Fruit fly (Drosophila melanogaster) whole organism, embryonic: ENCODE data around the gene Lcp65Aa.

ENCODE experiments used
- CG8290 ChIP-seq, 3 experiments: fragments of 200-800 bp; sonication (Bioruptor generic); optimal IDR thresholded peaks; 2 replicates each; lab custom pipeline; 2016 to 2019; ENCODE audit warnings: missing biosample characterization in 3 of 3, missing genetic modification characterization in 3 of 3, mild to moderate bottlenecking in 2 of 3, moderate library complexity in 1 of 3
- sens ChIP-seq: fragments of 200-800 bp; sonication (Bioruptor generic); peaks from one replicate; lab custom pipeline; 2016; ENCODE audit warnings: missing biosample characterization, missing genetic modification characterization

Gene Lcp65Aa

DNA sequence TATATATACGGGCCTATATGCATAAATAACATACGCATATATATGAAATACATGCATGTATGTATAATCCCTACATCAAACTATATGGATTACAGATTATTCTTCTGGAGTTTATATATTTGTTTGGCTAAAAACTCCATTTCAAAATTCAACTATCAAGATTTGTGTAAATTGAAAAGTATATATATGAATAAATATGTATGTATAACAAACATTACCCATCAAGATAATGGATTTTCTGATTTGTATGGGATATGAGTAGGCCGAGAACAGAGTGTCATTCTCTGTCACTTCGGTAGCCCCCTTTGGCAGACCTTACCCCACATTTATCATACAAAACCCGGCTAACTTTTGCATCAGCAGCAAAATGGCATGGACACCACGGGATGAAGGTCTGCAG is 49.1 kb downstream of the Lcp65Aa start, which contains the start of gene CG8219:
Gene CG8219 (plus strand): TSS at position 301 of the 400 bp plus-strand sequence.
- TF ChIP-seq sens (GFP tag; lab: Kevin White, UChicago) (no peak), CG8290 (GFP tag; optimal IDR thresholded peaks at IDR 0.05; lab: Kevin White, UChicago) (no peak), CG8290 (tag; optimal IDR thresholded peaks at IDR 0.05; lab: Kevin White, UChicago) (no peak)
- TF ChIP-seq, all 482 proteins: peak for 0
